Fruit fly (Drosophila melanogaster) whole organism, embryonic: ENCODE data around the gene Reck.

Source experiments
- CG9817 ChIP-seq: fragments of 200-800 bp; sonication (Bioruptor generic); optimal IDR thresholded peaks from 2 replicates; lab custom pipeline; 2018; ENCODE audit warnings: missing biosample characterization, mild to moderate bottlenecking, missing genetic modification characterization, moderate library complexity
- CHES-1-like ChIP-seq: fragments of 200-800 bp; sonication (Bioruptor generic); optimal IDR thresholded peaks from 2 replicates; lab custom pipeline; 2016; ENCODE audit warnings: missing biosample characterization, missing genetic modification characterization
- Fer3 ChIP-seq: fragments of 200-800 bp; sonication (Bioruptor generic); optimal IDR thresholded peaks from 2 replicates; lab custom pipeline; 2018; ENCODE audit warnings: missing biosample characterization, mild to moderate bottlenecking, missing genetic modification characterization, moderate library complexity
- Side ChIP-seq: fragments of 200-800 bp; sonication (Bioruptor generic); optimal IDR thresholded peaks from 2 replicates; lab custom pipeline; 2016; ENCODE audit warnings: missing biosample characterization, missing genetic modification characterization
- Sin3A ChIP-seq: fragments of >200 bp; optimal IDR thresholded peaks from 2 replicates; lab custom pipeline; 2018
- croc ChIP-seq: fragments of 200-800 bp; sonication (Bioruptor generic); conservative IDR thresholded peaks from 3 replicates; pipeline ENCODE4 v1.3.6; 2022; ENCODE audit warnings: missing biosample characterization, missing genetic modification characterization
- emc ChIP-seq: fragments of 200-800 bp; sonication (Bioruptor generic); optimal IDR thresholded peaks from 2 replicates; lab custom pipeline; 2016; ENCODE audit warnings: missing biosample characterization, missing genetic modification characterization
- fd3F ChIP-seq: fragments of 200-800 bp; sonication (Bioruptor generic); optimal IDR thresholded peaks from 2 replicates; lab custom pipeline; 2018; ENCODE audit warnings: missing biosample characterization, mild to moderate bottlenecking, missing genetic modification characterization, moderate library complexity
- gcm2 ChIP-seq: fragments of 200-800 bp; sonication (Bioruptor generic); optimal IDR thresholded peaks from 2 replicates; lab custom pipeline; 2016; ENCODE audit warnings: missing biosample characterization, missing genetic modification characterization
- sqz ChIP-seq: fragments of 200-800 bp; sonication (Bioruptor generic); optimal IDR thresholded peaks from 3 replicates; lab custom pipeline; 2018; ENCODE audit warnings: missing biosample characterization, mild to moderate bottlenecking, missing genetic modification characterization

DNA sequence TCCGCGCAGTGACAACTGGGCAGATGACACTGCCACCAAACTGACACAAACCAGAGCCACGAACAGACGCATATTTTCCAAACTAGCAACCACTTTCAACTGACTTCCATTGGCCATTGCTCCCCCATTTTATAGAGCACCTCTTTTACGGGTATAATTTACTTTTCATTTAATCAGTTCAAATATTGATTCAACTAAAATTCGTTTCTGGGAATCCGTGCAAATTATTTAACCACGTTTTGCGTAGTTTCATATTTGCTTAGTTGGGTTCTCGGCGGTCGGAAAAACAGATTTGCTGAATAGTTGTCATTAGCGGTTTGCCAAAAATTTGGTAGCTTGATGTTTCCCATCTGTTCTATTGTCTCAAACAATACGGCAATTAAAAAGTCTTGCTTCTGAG lies 47.7 kb upstream of the Reck start, which contains the start of gene CG13460:
- TF ChIP-seq emc (GFP tag; lab: Kevin White, UChicago): no peak
- TF ChIP-seq CG9817 (tag; lab: Kevin White, UChicago): no peak
- TF ChIP-seq croc (GFP tag; lab: Robert Waterston, UW): no peak
- no peak for TF ChIP-seq Sin3A (lab: Kevin White, UChicago)
- no peak for TF ChIP-seq Fer3
- no peak for TF ChIP-seq sqz (GFP tag; lab: Kevin White, UChicago)
- TF ChIP-seq fd3F (GFP tag; lab: Kevin White, UChicago): no peak
- TF ChIP-seq gcm2 (GFP tag; lab: Kevin White, UChicago): no peak
- TF ChIP-seq CHES-1-like (GFP tag; lab: Kevin White, UChicago): no peak
- no peak for TF ChIP-seq Side (GFP tag; lab: Kevin White, UChicago)
